Worm (Caenorhabditis elegans) whole organism, L4 larva: Measurements from ENCODE around the gene got-2.2.

Source experiments
- F26F4.8 ChIP-seq: fragments of 200-800 bp; sonication (Bioruptor generic); conservative IDR thresholded peaks from 2 replicates; pipeline ENCODE4 v1.3.6; 2022; ENCODE audit warnings: missing genetic modification characterization, missing compliant biosample characterization
- F44E2.7 ChIP-seq: fragments of 200-800 bp; sonication (Bioruptor generic); IDR thresholded peaks from 2 replicates; pipeline ENCODE4 v2.1.2; 2022; ENCODE audit warnings: missing genetic modification characterization, missing compliant biosample characterization
- R02D3.7 ChIP-seq: fragments of 150-350 bp; sonication (generic microtip); optimal IDR thresholded peaks from 3 replicates; lab custom pipeline; 2014; ENCODE audit warnings: missing biosample characterization, missing genetic modification characterization
- T26A8.4 ChIP-seq: fragments of 200-800 bp; sonication (Bioruptor generic); IDR thresholded peaks from 2 replicates; pipeline ENCODE4 v1.3.6; 2022; ENCODE audit warnings: missing genetic modification characterization, missing compliant biosample characterization
- Y105C5A.15 ChIP-seq: fragments of 200-800 bp; sonication (Bioruptor generic); IDR thresholded peaks from 2 replicates; pipeline ENCODE4 v1.3.6; 2022; ENCODE audit warnings: missing genetic modification characterization, missing compliant biosample characterization
- Y5F2A.4 ChIP-seq: fragments of 200-800 bp; sonication (Bioruptor generic); optimal IDR thresholded peaks from 2 replicates; lab custom pipeline; 2018; ENCODE audit warnings: mild to moderate bottlenecking, missing genetic modification characterization, missing compliant biosample characterization
- ZK337.2 ChIP-seq: fragments of 200-800 bp; sonication (Bioruptor generic); IDR thresholded peaks from 2 replicates; pipeline ENCODE4 v1.3.6; 2022; ENCODE audit warnings: missing genetic modification reagents, missing genetic modification characterization, missing compliant biosample characterization
- ZK546.5 ChIP-seq, 2 experiments: sonication (generic microtip); optimal IDR thresholded peaks; 2 replicates each; lab custom pipeline; 2017; ENCODE audit warnings: missing biosample characterization in 2 of 2, missing genetic modification characterization in 2 of 2
- aha-1 ChIP-seq: fragments of 150-350 bp; peaks from one replicate; lab custom pipeline; 2014; ENCODE audit warnings: missing biosample characterization, missing genetic modification characterization
- aly-2 ChIP-seq: sonication (generic microtip); optimal IDR thresholded peaks from 2 replicates; lab custom pipeline; 2018; ENCODE audit warnings: missing biosample characterization, missing genetic modification characterization
- ama-1 ChIP-seq: fragments of 150-350 bp; optimal IDR thresholded peaks from 2 replicates; lab custom pipeline; 2014; ENCODE audit warnings: inconsistent platforms, mixed read lengths
- arid-1 ChIP-seq: fragments of 200-800 bp; sonication (Bioruptor generic); conservative IDR thresholded peaks from 2 replicates; pipeline ENCODE4 v1.3.6; 2022; ENCODE audit warnings: missing genetic modification reagents, missing genetic modification characterization, missing compliant biosample characterization
- ceh-20 ChIP-seq: fragments of 200-800 bp; sonication (Bioruptor generic); IDR thresholded peaks from 2 replicates; pipeline ENCODE4 v1.3.6; 2022; ENCODE audit warnings: missing genetic modification reagents, missing genetic modification characterization, missing compliant biosample characterization
- ceh-44 ChIP-seq: fragments of 200-800 bp; sonication (Bioruptor generic); IDR thresholded peaks from 2 replicates; pipeline ENCODE4 v1.3.6; 2022; ENCODE audit warnings: missing genetic modification reagents, missing genetic modification characterization, missing compliant biosample characterization
- ceh-62 ChIP-seq: sonication (generic microtip); optimal IDR thresholded peaks from 2 replicates; lab custom pipeline; 2017; ENCODE audit warnings: missing biosample characterization, missing genetic modification characterization
- ctbp-1 ChIP-seq: fragments of 200-800 bp; sonication (Bioruptor generic); IDR thresholded peaks from 2 replicates; pipeline ENCODE4 v1.3.6; 2022; ENCODE audit warnings: missing genetic modification reagents, missing genetic modification characterization, missing compliant biosample characterization
- dmd-6 ChIP-seq: fragments of 200-800 bp; sonication (Bioruptor generic); IDR thresholded peaks from 2 replicates; pipeline ENCODE4 v1.3.6; 2022; ENCODE audit warnings: missing genetic modification reagents, missing genetic modification characterization, missing compliant biosample characterization
- dpl-1 ChIP-seq: fragments of 150-350 bp; optimal IDR thresholded peaks from 2 replicates; lab custom pipeline; 2014; ENCODE audit warnings: missing biosample characterization, missing genetic modification reagents, missing genetic modification characterization
- duxl-1 ChIP-seq: sonication (generic microtip); optimal IDR thresholded peaks from 2 replicates; lab custom pipeline; 2016; ENCODE audit warnings: mild to moderate bottlenecking, missing genetic modification characterization, moderate library complexity, missing compliant biosample characterization; ENCODE audit not compliant: poor library complexity
- dve-1 ChIP-seq: sonication (generic microtip); optimal IDR thresholded peaks from 2 replicates; lab custom pipeline; 2017; ENCODE audit warnings: antibody characterized with exemption, mild to moderate bottlenecking, missing genetic modification characterization, missing compliant biosample characterization; ENCODE audit not compliant: insufficient read depth
- hif-1 ChIP-seq, 2 experiments: sonication (generic microtip); optimal IDR thresholded peaks; 2 replicates each; lab custom pipeline; 2016 to 2017; ENCODE audit warnings: missing compliant biosample characterization in 2 of 2, missing genetic modification characterization in 2 of 2, missing genetic modification reagents in 2 of 2, missing genotype in 2 of 2, mild to moderate bottlenecking in 1 of 2
- hlh-30 ChIP-seq: sonication (generic microtip); optimal IDR thresholded peaks from 2 replicates; lab custom pipeline; 2017; ENCODE audit warnings: antibody characterized with exemption, mild to moderate bottlenecking, missing genetic modification characterization, missing compliant biosample characterization; ENCODE audit not compliant: insufficient read depth
- hmg-1.1 ChIP-seq: fragments of 200-800 bp; sonication (Bioruptor generic); IDR thresholded peaks from 2 replicates; pipeline ENCODE4 v1.3.6; 2022; ENCODE audit warnings: missing genetic modification reagents, missing genetic modification characterization, missing compliant biosample characterization
- jun-1 ChIP-seq: fragments of 150-350 bp; optimal IDR thresholded peaks from 2 replicates; lab custom pipeline; 2014; ENCODE audit warnings: missing biosample characterization, missing genetic modification reagents, missing genetic modification characterization
- lim-7 ChIP-seq: fragments of 200-800 bp; sonication (Bioruptor generic); IDR thresholded peaks from 2 replicates; pipeline ENCODE4 v1.3.6; 2022; ENCODE audit warnings: missing genetic modification characterization, missing compliant biosample characterization
- lin-13 ChIP-seq: fragments of 150-350 bp; optimal IDR thresholded peaks from 2 replicates; lab custom pipeline; 2014; ENCODE audit warnings: missing biosample characterization, missing genetic modification reagents, missing genetic modification characterization
- lin-29 ChIP-seq: fragments of 200-800 bp; sonication (Bioruptor generic); IDR thresholded peaks from 2 replicates; pipeline ENCODE4 v1.3.6; 2022; ENCODE audit warnings: missing genetic modification reagents, missing genetic modification characterization, missing compliant biosample characterization
- lsy-2 ChIP-seq, 2 experiments: fragments of 150-350 bp in 1 of 2; sonication (generic microtip) in 1 of 2; optimal IDR thresholded peaks; 2 replicates each; lab custom pipeline; 2014 to 2017; ENCODE audit warnings: missing biosample characterization in 2 of 2, missing genetic modification characterization in 2 of 2
- madf-5 ChIP-seq, 2 experiments: fragments of 200-800 bp; sonication (Bioruptor generic); IDR thresholded peaks; 2 replicates each; pipeline ENCODE4 v1.3.6; 2022; ENCODE audit warnings: missing compliant biosample characterization in 2 of 2, missing genetic modification characterization in 2 of 2
- mdl-1 ChIP-seq, 2 experiments: fragments of 150-350 bp in 1 of 2; sonication (generic microtip) in 1 of 2; optimal IDR thresholded peaks; 2 replicates each; lab custom pipeline; 2014 to 2017; ENCODE audit warnings: missing biosample characterization in 2 of 2, missing genetic modification characterization in 2 of 2
- mep-1 ChIP-seq: fragments of 150-350 bp; sonication (generic microtip); optimal IDR thresholded peaks from 3 replicates; lab custom pipeline; 2014; ENCODE audit warnings: missing biosample characterization, missing genetic modification characterization
- mes-2 ChIP-seq: sonication (generic microtip); optimal IDR thresholded peaks from 2 replicates; lab custom pipeline; 2016; ENCODE audit warnings: missing genotype, mild to moderate bottlenecking, missing genetic modification characterization, missing compliant biosample characterization; ENCODE audit not compliant: poor library complexity, severe bottlenecking
- mxl-3 ChIP-seq: fragments of 200-800 bp; sonication (Bioruptor generic); optimal IDR thresholded peaks from 2 replicates; lab custom pipeline; 2018; ENCODE audit warnings: mild to moderate bottlenecking, missing genetic modification characterization, missing compliant biosample characterization
- nhr-10 ChIP-seq: fragments of 150-350 bp; optimal IDR thresholded peaks from 2 replicates; lab custom pipeline; 2014; ENCODE audit warnings: missing biosample characterization, missing genetic modification characterization
- nhr-25 ChIP-seq: sonication (generic microtip); optimal IDR thresholded peaks from 2 replicates; lab custom pipeline; 2017; ENCODE audit warnings: missing genetic modification characterization, mild to moderate bottlenecking, missing compliant biosample characterization, antibody characterized with exemption, moderate library complexity, borderline replicate concordance; ENCODE audit not compliant: insufficient read depth
- nhr-28 ChIP-seq: fragments of 150-350 bp; optimal IDR thresholded peaks from 2 replicates; lab custom pipeline; 2014; ENCODE audit warnings: missing biosample characterization, missing genetic modification characterization
- nhr-41 ChIP-seq: fragments of 200-800 bp; sonication (Bioruptor generic); IDR thresholded peaks from 2 replicates; pipeline ENCODE4 v1.3.6; 2022; ENCODE audit warnings: missing genetic modification reagents, missing genetic modification characterization, missing compliant biosample characterization
- nhr-6 ChIP-seq: fragments of 150-350 bp; optimal IDR thresholded peaks from 2 replicates; lab custom pipeline; 2014; ENCODE audit warnings: missing biosample characterization, missing genetic modification characterization
- nhr-77 ChIP-seq: fragments of 150-350 bp; optimal IDR thresholded peaks from 2 replicates; lab custom pipeline; 2014; ENCODE audit warnings: missing biosample characterization, missing genetic modification characterization
- pha-4 ChIP-seq, 2 experiments: fragments of 150-350 bp in 1 of 2; fragments of 200-800 bp in 1 of 2; sonication (Bioruptor generic) in 1 of 2; IDR thresholded peaks in 1 of 2; optimal IDR thresholded peaks in 1 of 2; 2 replicates each; pipeline versions ENCODE4 v1.3.6 to Lab custom; 2014 to 2022; ENCODE audit warnings: missing genetic modification characterization in 2 of 2, missing genetic modification reagents in 2 of 2, missing biosample characterization in 1 of 2, missing compliant biosample characterization in 1 of 2
- php-3 ChIP-seq: fragments of 200-800 bp; sonication (Bioruptor generic); IDR thresholded peaks from 2 replicates; pipeline ENCODE4 v1.3.6; 2022; ENCODE audit warnings: missing genetic modification reagents, missing genetic modification characterization, missing compliant biosample characterization
- sdz-12 ChIP-seq: fragments of 200-800 bp; sonication (Bioruptor generic); optimal IDR thresholded peaks from 2 replicates; lab custom pipeline; 2018; ENCODE audit warnings: mild to moderate bottlenecking, missing genetic modification characterization, missing compliant biosample characterization
- skn-1 ChIP-seq: fragments of 150-350 bp; optimal IDR thresholded peaks from 2 replicates; lab custom pipeline; 2014; ENCODE audit warnings: missing biosample characterization, missing genetic modification characterization
- snpc-1.2 ChIP-seq: fragments of 200-800 bp; sonication (Bioruptor generic); IDR thresholded peaks from 2 replicates; pipeline ENCODE4 v1.3.6; 2022; ENCODE audit warnings: missing genetic modification reagents, missing genetic modification characterization, missing compliant biosample characterization
- tra-1 ChIP-seq: fragments of 200-800 bp; sonication (Bioruptor generic); IDR thresholded peaks from 2 replicates; pipeline ENCODE4 v1.3.6; 2022; ENCODE audit warnings: missing genetic modification reagents, missing genetic modification characterization, missing compliant biosample characterization
- unc-62 ChIP-seq, 3 experiments: fragments of 150-350 bp in 1 of 3; sonication (generic microtip); optimal IDR thresholded peaks in 2 of 3; peaks in 1 of 3; 1 replicate in 1 of 3; 2 replicates in 2 of 3; lab custom pipeline; 2014 to 2017; ENCODE audit warnings: missing biosample characterization in 3 of 3, missing genetic modification characterization in 3 of 3, missing genetic modification reagents in 3 of 3, missing genotype in 1 of 3
- zfp-3 ChIP-seq: fragments of 200-800 bp; sonication (Bioruptor generic); conservative IDR thresholded peaks from 2 replicates; pipeline ENCODE4 v1.3.6; 2022; ENCODE audit warnings: missing genetic modification reagents, missing genetic modification characterization, missing compliant biosample characterization
- ztf-11 ChIP-seq: fragments of 150-350 bp; optimal IDR thresholded peaks from 2 replicates; lab custom pipeline; 2014; ENCODE audit warnings: missing biosample characterization, missing genetic modification characterization
- ztf-7 ChIP-seq: fragments of 150-350 bp; optimal IDR thresholded peaks from 2 replicates; lab custom pipeline; 2014; ENCODE audit warnings: missing biosample characterization, missing genetic modification characterization

got-2.2 gene

DNA sequence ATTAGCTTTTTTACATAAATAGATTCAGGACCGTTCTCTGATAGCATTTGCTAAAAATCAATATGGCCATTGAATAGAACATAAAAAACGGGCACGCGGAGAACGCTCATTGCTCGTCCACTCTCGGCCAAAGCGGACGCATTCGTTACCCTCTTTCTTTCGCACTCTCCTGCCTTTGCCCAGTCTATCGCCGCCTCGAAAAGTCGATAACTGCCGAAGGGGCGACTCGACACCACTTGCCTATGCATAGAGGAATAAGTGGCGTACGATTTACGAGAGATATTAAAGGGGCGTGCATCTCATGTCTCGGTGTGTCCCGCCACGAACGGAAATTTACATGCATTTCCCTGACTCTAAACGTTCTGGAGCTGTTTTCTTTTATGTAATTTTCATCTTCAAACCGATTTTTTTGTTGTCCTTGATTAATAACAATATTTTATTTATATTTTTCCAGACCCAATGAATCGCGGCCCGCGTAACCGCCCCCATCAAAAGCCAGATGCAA lies 22.5 kb downstream of the got-2.2 start, which contains the start of gene W05H9.4:
Gene W05H9.4, plus strand, starts transcription at position 455 of the 505 bp plus-strand sequence.
- no peak for TF ChIP-seq aly-2 (tag; lab: Kevin White, UChicago)
- peak; percentile 8; the same call in 1 of the 2 replicates for TF ChIP-seq dmd-6 (GFP tag; lab: Robert Waterston, UW)
- no peak for TF ChIP-seq nhr-10 (tag; lab: Kevin White, UChicago)
- TF ChIP-seq duxl-1, result no peak
- TF ChIP-seq Y105C5A.15 (GFP tag; lab: Robert Waterston, UW), result no peak
- no peak; the same call in 1 of the 2 replicates for TF ChIP-seq arid-1
- no peak for TF ChIP-seq F26F4.8 (GFP tag; lab: Robert Waterston, UW)
- TF ChIP-seq ceh-20 (GFP tag; lab: Robert Waterston, UW), result no peak
- no peak for TF ChIP-seq lin-29 (GFP tag; lab: Robert Waterston, UW)
- peak; percentile 47; the same call in 1 of the 2 replicates for TF ChIP-seq hmg-1.1
- TF ChIP-seq mes-2 (tag; lab: Kevin White, UChicago), result peak; percentile 39
- TF ChIP-seq php-3 (GFP tag; lab: Robert Waterston, UW), result no peak
- TF ChIP-seq nhr-28 (tag; lab: Kevin White, UChicago), result no peak
- 0 out of 2 replicates have a peak, but pooled peaks have one; percentile 8 for TF ChIP-seq snpc-1.2
- TF ChIP-seq ctbp-1 (GFP tag; lab: Robert Waterston, UW), result no peak
- peak in 1 of 2 experiments; percentile 44 for TF ChIP-seq lsy-2 (tag; optimal IDR thresholded peaks at IDR 0.05; lab: Kevin White, UChicago)
- TF ChIP-seq nhr-6, result no peak
- TF ChIP-seq jun-1, result no peak
- peak in 1 of 2 experiments; percentile 33 for TF ChIP-seq mdl-1 (tag; optimal IDR thresholded peaks at IDR 0.05; lab: Kevin White, UChicago)
- no peak for TF ChIP-seq nhr-77 (tag; lab: Kevin White, UChicago)
- peak; percentile 74 for TF ChIP-seq hlh-30 (tag; lab: Kevin White, UChicago)
- TF ChIP-seq ama-1 (lab: Kevin White, UChicago), result no peak
- TF ChIP-seq ZK546.5 (tag; optimal IDR thresholded peaks at IDR 0.05; lab: Kevin White, UChicago), result no peak
- no peak for TF ChIP-seq pha-4 (GFP tag; IDR thresholded peaks at IDR 0.05; lab: Robert Waterston, UW)
- TF ChIP-seq pha-4 (tag; optimal IDR thresholded peaks at IDR 0.05; lab: Kevin White, UChicago), result no peak
- TF ChIP-seq ceh-44, result no peak
- TF ChIP-seq hif-1 (tag; optimal IDR thresholded peaks at IDR 0.05; lab: Kevin White, UChicago), result no peak
- no peak for TF ChIP-seq dpl-1 (GFP tag; lab: Kevin White, UChicago)
- TF ChIP-seq skn-1 (tag; lab: Kevin White, UChicago), result no peak
- peak; percentile 2 for TF ChIP-seq nhr-25
- no peak for TF ChIP-seq ceh-62 (tag; lab: Kevin White, UChicago)
- peak; percentile 22 for TF ChIP-seq dve-1 (tag; lab: Kevin White, UChicago)
- peak; percentile 44 for TF ChIP-seq mep-1 (tag; lab: Kevin White, UChicago)
- no peak for TF ChIP-seq R02D3.7 (tag; lab: Kevin White, UChicago)
- TF ChIP-seq ztf-11 (tag; lab: Kevin White, UChicago), result no peak
- TF ChIP-seq sdz-12 (GFP tag; lab: Kevin White, UChicago), result no peak
- no peak for TF ChIP-seq lim-7 (GFP tag; lab: Robert Waterston, UW)
- no peak for TF ChIP-seq T26A8.4
- TF ChIP-seq ztf-7, result no peak
- no peak for TF ChIP-seq tra-1 (GFP tag; lab: Robert Waterston, UW)
- peak; percentile 97 for TF ChIP-seq aha-1 (tag; lab: Kevin White, UChicago)
- no peak for TF ChIP-seq lin-13
- TF ChIP-seq zfp-3 (GFP tag; lab: Robert Waterston, UW), result no peak
- TF ChIP-seq F44E2.7 (GFP tag; lab: Robert Waterston, UW), result no peak
- TF ChIP-seq ZK337.2, result no peak
- TF ChIP-seq Y5F2A.4 (GFP tag; lab: Kevin White, UChicago), result no peak
- no peak for TF ChIP-seq nhr-41 (GFP tag; lab: Robert Waterston, UW)
- TF ChIP-seq madf-5 (GFP tag; IDR thresholded peaks at IDR 0.05; lab: Robert Waterston, UW), result no peak
- no peak for TF ChIP-seq mxl-3 (GFP tag; lab: Kevin White, UChicago)
- TF ChIP-seq unc-62 (GFP tag; optimal IDR thresholded peaks at IDR 0.05 in 1 of 2; lab: Kevin White, UChicago), result no peak
- TF ChIP-seq unc-62 (tag; optimal IDR thresholded peaks at IDR 0.05; lab: Kevin White, UChicago), result no peak
